Fruit fly (Drosophila melanogaster) S2 (cell line): ENCODE measurements around the gene Polr1E.

Experiments
- CG8478 ChIP-seq: fragments of >200 bp; optimal IDR thresholded peaks from 2 replicates; lab custom pipeline; 2018
- CTCF ChIP-seq, 2 experiments: fragments of >200 bp; optimal IDR thresholded peaks; 2 replicates each; lab custom pipeline; 2018

DNA sequence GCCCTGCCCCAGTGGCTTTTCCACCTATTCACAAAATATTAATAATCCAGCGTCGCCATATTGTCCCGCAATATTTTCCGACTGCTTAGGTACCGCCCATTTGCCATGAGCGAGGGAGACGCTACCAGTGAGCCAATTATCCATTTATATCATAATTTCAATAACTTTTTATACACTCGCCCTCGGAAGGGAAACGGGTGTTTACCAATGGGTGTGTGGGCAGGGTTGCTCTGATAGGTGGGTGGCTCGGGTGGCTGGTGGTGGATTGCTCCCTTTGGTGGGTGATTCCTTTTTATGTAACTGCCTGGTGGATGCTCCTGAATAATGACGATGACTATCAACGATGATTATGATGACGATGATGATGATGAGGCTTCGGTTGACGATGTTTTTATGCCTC, 34.9 kb downstream of the Polr1E start:
- no peak for TF ChIP-seq CG8478 (lab: Kevin White, UChicago)
- TF ChIP-seq CTCF (optimal IDR thresholded peaks at IDR 0.05; lab: Kevin White, UChicago), result no peak
